Fruit fly (Drosophila melanogaster) whole organism, embryonic: ENCODE results near the gene Cyp1.
A peak's percentile ranks its signal among the peaks of the same experiment; 100 is the strongest.

Source experiments
- ATbp ChIP-seq: fragments of 200-800 bp; sonication (Bioruptor generic); optimal IDR thresholded peaks from 2 replicates; lab custom pipeline; 2017; ENCODE audit warnings: missing biosample characterization, mild to moderate bottlenecking, missing genetic modification characterization, missing genetic modification reagents
- Adf1 ChIP-seq: fragments of 200-800 bp; sonication (Bioruptor generic); IDR thresholded peaks from 2 replicates; pipeline ENCODE4 v1.3.6; 2022; ENCODE audit warnings: missing biosample characterization, missing genetic modification characterization
- Antp ChIP-seq: fragments of 200-800 bp; sonication (Bioruptor generic); optimal IDR thresholded peaks from 3 replicates; lab custom pipeline; 2016; ENCODE audit warnings: missing biosample characterization, missing genetic modification characterization
- CG11093 ChIP-seq: fragments of 200-800 bp; sonication (Bioruptor generic); IDR thresholded peaks from 3 replicates; pipeline ENCODE4 v1.3.6; 2022; ENCODE audit warnings: missing biosample characterization, missing genetic modification characterization
- CG11504 ChIP-seq: fragments of 200-800 bp; sonication (Bioruptor generic); optimal IDR thresholded peaks from 3 replicates; lab custom pipeline; 2019; ENCODE audit warnings: missing biosample characterization, mild to moderate bottlenecking, missing genetic modification characterization, moderate library complexity
- CG11696 ChIP-seq: fragments of 200-800 bp; sonication (Bioruptor generic); IDR thresholded peaks from 2 replicates; pipeline ENCODE4 v1.3.6; 2022; ENCODE audit warnings: missing biosample characterization, missing genetic modification characterization
- CG12155 ChIP-seq: fragments of 200-800 bp; sonication (Bioruptor generic); optimal IDR thresholded peaks from 3 replicates; lab custom pipeline; 2016; ENCODE audit warnings: missing biosample characterization, missing genetic modification characterization
- CG12769 ChIP-seq: fragments of 200-800 bp; sonication (Bioruptor generic); optimal IDR thresholded peaks from 2 replicates; lab custom pipeline; 2019; ENCODE audit warnings: missing biosample characterization, mild to moderate bottlenecking, missing genetic modification characterization, moderate library complexity
- CG13624 ChIP-seq: fragments of 200-800 bp; sonication (Bioruptor generic); optimal IDR thresholded peaks from 2 replicates; lab custom pipeline; 2016; ENCODE audit warnings: missing biosample characterization, missing genetic modification characterization
- CG14014 ChIP-seq: fragments of 200-800 bp; sonication (Bioruptor generic); IDR thresholded peaks from 2 replicates; pipeline ENCODE4 v1.3.6; 2022; ENCODE audit warnings: missing biosample characterization, missing genetic modification characterization
- CG14050 ChIP-seq: fragments of 200-800 bp; sonication (Bioruptor generic); IDR thresholded peaks from 3 replicates; pipeline ENCODE4 v1.3.6; 2022; ENCODE audit warnings: missing biosample characterization, missing genetic modification characterization
- CG14441 ChIP-seq: fragments of 200-800 bp; sonication (Bioruptor generic); IDR thresholded peaks from 2 replicates; pipeline ENCODE4 v1.3.6; 2022; ENCODE audit warnings: missing biosample characterization, missing genetic modification characterization
- CG14965 ChIP-seq: fragments of 200-800 bp; sonication (Bioruptor generic); optimal IDR thresholded peaks from 2 replicates; lab custom pipeline; 2016; ENCODE audit warnings: missing biosample characterization, missing genetic modification characterization, borderline replicate concordance
- CG15073 ChIP-seq: fragments of 200-800 bp; sonication (Bioruptor generic); optimal IDR thresholded peaks from 2 replicates; lab custom pipeline; 2016; ENCODE audit warnings: missing biosample characterization, missing genetic modification characterization
- CG1529 ChIP-seq: fragments of 200-800 bp; sonication (Bioruptor generic); optimal IDR thresholded peaks from 3 replicates; lab custom pipeline; 2018; ENCODE audit warnings: missing biosample characterization, missing genetic modification characterization
- CG17186 ChIP-seq: fragments of 200-800 bp; sonication (Bioruptor generic); optimal IDR thresholded peaks from 3 replicates; lab custom pipeline; 2017; ENCODE audit warnings: missing biosample characterization, missing genetic modification reagents, missing genetic modification characterization
- CG17568 ChIP-seq: fragments of 200-800 bp; sonication (Bioruptor generic); optimal IDR thresholded peaks from 2 replicates; lab custom pipeline; 2018; ENCODE audit warnings: missing biosample characterization, mild to moderate bottlenecking, missing genetic modification characterization, moderate library complexity
- CG17612 ChIP-seq: fragments of 200-800 bp; sonication (Bioruptor generic); IDR thresholded peaks from 2 replicates; pipeline ENCODE4 v1.3.6; 2022; ENCODE audit warnings: missing biosample characterization, missing genetic modification characterization
- CG17912 ChIP-seq: fragments of 200-800 bp; sonication (Bioruptor generic); optimal IDR thresholded peaks from 2 replicates; lab custom pipeline; 2018; ENCODE audit warnings: missing biosample characterization, mild to moderate bottlenecking, missing genetic modification characterization
- CG2120 ChIP-seq: fragments of 200-800 bp; sonication (Bioruptor generic); optimal IDR thresholded peaks from 3 replicates; lab custom pipeline; 2016; ENCODE audit warnings: missing biosample characterization, missing genetic modification characterization
- CG32532 ChIP-seq: fragments of 200-800 bp; sonication (Bioruptor generic); IDR thresholded peaks from 2 replicates; pipeline ENCODE4 v1.3.6; 2022; ENCODE audit warnings: missing biosample characterization, missing genetic modification characterization
- CG34224 ChIP-seq: fragments of 200-800 bp; sonication (Bioruptor generic); IDR thresholded peaks from 3 replicates; pipeline ENCODE4 v1.3.6; 2022; ENCODE audit warnings: missing biosample characterization, missing genetic modification characterization; ENCODE audit not compliant: partially characterized antibody
- CG4617 ChIP-seq: fragments of 200-800 bp; sonication (Bioruptor generic); optimal IDR thresholded peaks from 3 replicates; lab custom pipeline; 2016; ENCODE audit warnings: missing biosample characterization, missing genetic modification characterization, borderline replicate concordance
- CG6813 ChIP-seq: fragments of 200-800 bp; sonication (Bioruptor generic); optimal IDR thresholded peaks from 2 replicates; lab custom pipeline; 2017; ENCODE audit warnings: missing biosample characterization, missing genetic modification characterization, mild to moderate bottlenecking, moderate library complexity, missing genetic modification reagents
- CG8765 ChIP-seq: fragments of 200-800 bp; sonication (Bioruptor generic); IDR thresholded peaks from 2 replicates; pipeline ENCODE4 v1.3.6; 2022; ENCODE audit warnings: missing biosample characterization, missing genetic modification characterization
- CG9727 ChIP-seq: fragments of 200-800 bp; sonication (Bioruptor generic); optimal IDR thresholded peaks from 3 replicates; lab custom pipeline; 2017; ENCODE audit warnings: missing biosample characterization, mild to moderate bottlenecking, missing genetic modification characterization
- Doc2 ChIP-seq: fragments of 200-800 bp; sonication (Bioruptor generic); IDR thresholded peaks from 2 replicates; pipeline ENCODE4 v1.3.6; 2022; ENCODE audit warnings: missing biosample characterization, missing genetic modification characterization
- Dp ChIP-seq: fragments of 200-800 bp; sonication (Bioruptor generic); optimal IDR thresholded peaks from 2 replicates; lab custom pipeline; 2018; ENCODE audit warnings: missing biosample characterization, mild to moderate bottlenecking, missing genetic modification characterization, moderate library complexity
- GATAe ChIP-seq: fragments of 200-800 bp; sonication (Bioruptor generic); conservative IDR thresholded peaks from 2 replicates; pipeline ENCODE4 v1.3.6; 2022; ENCODE audit warnings: missing biosample characterization, missing genetic modification characterization
- HLHmδ ChIP-seq: fragments of 200-800 bp; sonication (Bioruptor generic); optimal IDR thresholded peaks from 2 replicates; lab custom pipeline; 2018; ENCODE audit warnings: missing biosample characterization, mild to moderate bottlenecking, missing genetic modification characterization, moderate library complexity
- Mes4 ChIP-seq: fragments of 200-800 bp; sonication (Bioruptor generic); optimal IDR thresholded peaks from 2 replicates; lab custom pipeline; 2016; ENCODE audit warnings: missing biosample characterization, missing genetic modification characterization
- PHDP ChIP-seq: fragments of 200-800 bp; sonication (Bioruptor generic); optimal IDR thresholded peaks from 3 replicates; lab custom pipeline; 2018; ENCODE audit warnings: missing biosample characterization, mild to moderate bottlenecking, missing genetic modification characterization, moderate library complexity
- Pdp1 ChIP-seq, 2 experiments: fragments of 200-800 bp; sonication (Bioruptor generic); optimal IDR thresholded peaks; 3 replicates each; lab custom pipeline; 2016; ENCODE audit warnings: missing biosample characterization in 2 of 2, missing genetic modification characterization in 2 of 2, mild to moderate bottlenecking in 1 of 2, moderate library complexity in 1 of 2
- Taf1 ChIP-seq: fragments of 200-800 bp; sonication (Bioruptor generic); IDR thresholded peaks from 2 replicates; pipeline ENCODE4 v1.3.6; 2022; ENCODE audit warnings: missing biosample characterization, missing genetic modification characterization
- Tbp ChIP-seq: fragments of >200 bp; optimal IDR thresholded peaks from 2 replicates; lab custom pipeline; 2018; ENCODE audit warnings: missing biosample characterization, missing genetic modification characterization
- ac ChIP-seq: fragments of 200-800 bp; sonication (Bioruptor generic); optimal IDR thresholded peaks from 3 replicates; lab custom pipeline; 2017; ENCODE audit warnings: missing biosample characterization, mild to moderate bottlenecking, missing genetic modification characterization
- amos ChIP-seq: fragments of 200-800 bp; sonication (Bioruptor generic); IDR thresholded peaks from 2 replicates; pipeline ENCODE4 v1.3.6; 2022; ENCODE audit warnings: missing biosample characterization, missing genetic modification characterization; ENCODE audit not compliant: partially characterized antibody
- bowl ChIP-seq: fragments of 200-800 bp; sonication (Bioruptor generic); IDR thresholded peaks from 2 replicates; pipeline ENCODE4 v1.3.6; 2022; ENCODE audit warnings: missing biosample characterization, missing genetic modification characterization
- br ChIP-seq: fragments of >200 bp; optimal IDR thresholded peaks from 2 replicates; lab custom pipeline; 2017
- crc ChIP-seq: fragments of 200-800 bp; sonication (Bioruptor generic); optimal IDR thresholded peaks from 2 replicates; lab custom pipeline; 2016; ENCODE audit warnings: missing biosample characterization, missing genetic modification characterization
- disco-r ChIP-seq: fragments of 200-800 bp; sonication (Bioruptor generic); optimal IDR thresholded peaks from 2 replicates; lab custom pipeline; 2016; ENCODE audit warnings: missing biosample characterization, missing genetic modification characterization
- ems ChIP-seq: fragments of 200-800 bp; sonication (Bioruptor generic); optimal IDR thresholded peaks from 3 replicates; lab custom pipeline; 2016; ENCODE audit warnings: missing biosample characterization, missing genetic modification characterization
- ewg ChIP-seq: fragments of 200-800 bp; sonication (Bioruptor generic); optimal IDR thresholded peaks from 3 replicates; lab custom pipeline; 2017; ENCODE audit warnings: mild to moderate bottlenecking, missing biosample characterization, missing genetic modification reagents, missing genetic modification characterization
- grn ChIP-seq: fragments of 200-800 bp; sonication (Bioruptor generic); optimal IDR thresholded peaks from 3 replicates; lab custom pipeline; 2017; ENCODE audit warnings: missing biosample characterization, missing genetic modification characterization
- gsb ChIP-seq: fragments of 200-800 bp; sonication (Bioruptor generic); IDR thresholded peaks from 2 replicates; pipeline ENCODE4 v1.3.6; 2022; ENCODE audit warnings: missing biosample characterization, missing genetic modification characterization
- hth ChIP-seq: fragments of >200 bp; optimal IDR thresholded peaks from 2 replicates; lab custom pipeline; 2017; ENCODE audit warnings: inconsistent platforms
- p53 ChIP-seq: fragments of 200-800 bp; sonication (Bioruptor generic); optimal IDR thresholded peaks from 2 replicates; lab custom pipeline; 2016; ENCODE audit warnings: missing biosample characterization, missing genetic modification characterization
- pzg ChIP-seq: fragments of 200-800 bp; sonication (Bioruptor generic); optimal IDR thresholded peaks from 3 replicates; lab custom pipeline; 2018; ENCODE audit warnings: missing biosample characterization, mild to moderate bottlenecking, missing genetic modification characterization, moderate library complexity
- sens-2 ChIP-seq: fragments of 200-800 bp; sonication (Bioruptor generic); IDR thresholded peaks from 2 replicates; pipeline ENCODE4 v1.3.6; 2022; ENCODE audit warnings: missing biosample characterization, missing genetic modification characterization
- tap ChIP-seq: fragments of 200-800 bp; optimal IDR thresholded peaks from 3 replicates; lab custom pipeline; 2019; ENCODE audit warnings: missing biosample characterization, mild to moderate bottlenecking, missing genetic modification characterization, moderate library complexity
- trem ChIP-seq: fragments of 200-800 bp; optimal IDR thresholded peaks from 3 replicates; lab custom pipeline; 2019; ENCODE audit warnings: missing biosample characterization, mild to moderate bottlenecking, missing genetic modification characterization, moderate library complexity
- yki ChIP-seq: fragments of >200 bp; optimal IDR thresholded peaks from 3 replicates; lab custom pipeline; 2018

Gene Cyp1

DNA sequence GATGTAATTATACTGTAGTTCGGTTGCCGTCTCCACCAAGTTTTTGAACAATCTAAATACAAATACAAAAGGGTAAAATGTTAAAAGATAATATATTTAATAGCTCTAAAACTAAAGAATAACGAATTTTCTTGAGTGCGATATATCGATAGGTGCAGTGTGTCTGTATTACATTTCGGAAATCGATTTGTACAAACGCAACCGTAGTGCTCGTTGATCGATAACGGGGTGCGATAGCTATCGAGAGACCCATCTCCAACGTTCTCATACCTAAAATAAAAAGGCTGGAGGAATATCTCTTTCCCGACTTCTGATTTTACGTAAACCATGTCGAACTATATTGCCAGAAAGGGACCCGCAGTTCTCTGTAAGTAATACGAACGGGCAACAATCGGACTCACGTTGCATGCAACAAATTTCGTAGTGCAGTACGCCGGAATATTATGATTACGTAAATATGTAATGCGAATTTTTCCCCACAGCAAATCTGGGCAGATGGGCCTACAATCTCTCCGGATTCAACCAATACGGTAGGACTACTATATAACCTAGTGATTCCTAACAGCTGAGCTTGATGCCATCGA, 34.0 kb downstream of the Cyp1 start, which contains the start of gene UQCR-14 (continued):
- TF ChIP-seq HLHmδ (no peak), CG32532 (GFP tag; lab: Robert Waterston, UW) (peak; percentile 53), gsb (GFP tag; lab: Robert Waterston, UW) (no peak), bowl (no peak), Dp (GFP tag; lab: Kevin White, UChicago) (peak; percentile 59), CG14014 (GFP tag; lab: Robert Waterston, UW) (no peak), CG4617 (GFP tag; lab: Kevin White, UChicago) (peak; percentile 57), CG11093 (GFP tag; lab: Robert Waterston, UW) (no peak), CG6813 (GFP tag; lab: Kevin White, UChicago) (no peak), hth (no peak), CG12155 (GFP tag; lab: Kevin White, UChicago) (peak; percentile 6), CG13624 (no peak), ac (GFP tag; lab: Kevin White, UChicago) (no peak), CG11696 (GFP tag; lab: Robert Waterston, UW) (no peak), CG2120 (GFP tag; lab: Kevin White, UChicago) (peak; percentile 56), Doc2 (GFP tag; lab: Robert Waterston, UW) (no peak), crc (no peak), p53 (GFP tag; lab: Kevin White, UChicago) (no peak), ATbp (GFP tag; lab: Kevin White, UChicago) (no peak), disco-r (GFP tag; lab: Kevin White, UChicago) (no peak), CG17186 (GFP tag; lab: Kevin White, UChicago) (peak; percentile 62), br (lab: Kevin White, UChicago) (no peak), CG17912 (GFP tag; lab: Kevin White, UChicago) (no peak), CG1529 (GFP tag; lab: Kevin White, UChicago) (no peak), CG12769 (tag; lab: Kevin White, UChicago) (peak; percentile 38), Taf1 (no peak), Mes4 (no peak), pzg (GFP tag; lab: Kevin White, UChicago) (peak; percentile 94), grn (GFP tag; lab: Kevin White, UChicago) (peak; percentile 7), trem (tag; lab: Kevin White, UChicago) (peak; percentile 71), CG8765 (GFP tag; lab: Robert Waterston, UW) (no peak), Tbp (GFP tag; lab: Kevin White, UChicago) (no peak), tap (no peak), CG15073 (GFP tag; lab: Kevin White, UChicago) (no peak), CG17612 (no peak), CG14050 (GFP tag; lab: Robert Waterston, UW) (no peak), CG34224 (GFP tag; lab: Robert Waterston, UW) (peak; percentile 99), Adf1 (GFP tag; lab: Robert Waterston, UW) (peak; percentile 34; the same call in 1 of the 2 replicates), sens-2 (GFP tag; lab: Robert Waterston, UW) (no peak), PHDP (no peak), Antp (no peak), CG17568 (GFP tag; lab: Kevin White, UChicago) (no peak), ewg (peak; percentile 6), yki (no peak), CG9727 (GFP tag; lab: Kevin White, UChicago) (no peak), Pdp1 (GFP tag; optimal IDR thresholded peaks at IDR 0.05; lab: Kevin White, UChicago) (peak; percentile 13 to 95), ems (GFP tag; lab: Kevin White, UChicago) (peak; percentile 2), CG14965 (GFP tag; lab: Kevin White, UChicago) (no peak), CG14441 (GFP tag; lab: Robert Waterston, UW) (no peak), GATAe (no peak), CG11504 (tag; lab: Kevin White, UChicago) (no peak), amos (GFP tag; lab: Robert Waterston, UW) (peak; percentile 99)
